Fruit fly (Drosophila melanogaster): Measurements from ENCODE around the gene Akh.

Akh gene

dm6 chr3L:4119636-4120357 lies 21.5 kb upstream of the Akh start (continued):
- TF ChIP-seq CG13287 (GFP tag; IDR thresholded peaks at IDR 0.05; ENCODE audit: partially characterized antibody) (no peak), CG6854 (GFP tag; optimal IDR thresholded peaks at IDR 0.05) (no peak), Hsf (GFP tag; optimal IDR thresholded peaks at IDR 0.05) (no peak), psq (GFP tag; optimal IDR thresholded peaks at IDR 0.05) (no peak), CG4360 (GFP tag; IDR thresholded peaks at IDR 0.05) (no peak), nom (GFP tag; optimal IDR thresholded peaks at IDR 0.05) (no peak), bbx (GFP tag; IDR thresholded peaks at IDR 0.05; ENCODE audit: partially characterized antibody) (no peak), crp (GFP tag; optimal IDR thresholded peaks at IDR 0.05) (no peak), CG8924 (tag; optimal IDR thresholded peaks at IDR 0.05) (no peak), fru (optimal IDR thresholded peaks at IDR 0.05) (no peak), cato (GFP tag; optimal IDR thresholded peaks at IDR 0.05; ENCODE audit: borderline replicate concordance) (no peak), CG12942 (GFP tag; optimal IDR thresholded peaks at IDR 0.05) (no peak), sob (GFP tag; IDR thresholded peaks at IDR 0.05) (no peak), tll (GFP tag; optimal IDR thresholded peaks at IDR 0.05) (no peak), Pdp1 (GFP tag; optimal IDR thresholded peaks at IDR 0.05) (no peak), CG30020 (tag; optimal IDR thresholded peaks at IDR 0.05) (no peak), Adf1 (GFP tag; IDR thresholded peaks at IDR 0.05) (no peak), CG6689 (GFP tag; IDR thresholded peaks at IDR 0.05) (0 out of 2 replicates have a peak, but pooled peaks have one; percentile 11), pfk (GFP tag; optimal IDR thresholded peaks at IDR 0.05) (peak; percentile 24), CG31388 (GFP tag; optimal IDR thresholded peaks at IDR 0.05) (no peak), HLH3B (GFP tag; IDR thresholded peaks at IDR 0.05) (no peak), CG17186 (GFP tag; optimal IDR thresholded peaks at IDR 0.05) (no peak), Vsx1 (GFP tag; optimal IDR thresholded peaks at IDR 0.05) (peak; percentile 67), CG8765 (GFP tag; IDR thresholded peaks at IDR 0.05) (no peak), grn (GFP tag; optimal IDR thresholded peaks at IDR 0.05) (peak; percentile 88), run (tag; optimal IDR thresholded peaks at IDR 0.05) (no peak), CG17568 (GFP tag; optimal IDR thresholded peaks at IDR 0.05) (no peak), onecut (GFP tag; IDR thresholded peaks at IDR 0.05) (no peak), CG6254 (GFP tag; optimal IDR thresholded peaks at IDR 0.05) (peak; percentile 23), Lpt (GFP tag; optimal IDR thresholded peaks at IDR 0.05) (peak; percentile 16), chinmo (GFP tag; IDR thresholded peaks at IDR 0.05; ENCODE audit: partially characterized antibody) (no peak), CG17359 (tag; optimal IDR thresholded peaks at IDR 0.05) (no peak), Rfx (GFP tag; IDR thresholded peaks at IDR 0.05) (no peak), CG8478 (optimal IDR thresholded peaks at IDR 0.05) (no peak), bsh (GFP tag; optimal IDR thresholded peaks at IDR 0.05) (peak in 1 of 2 experiments; percentile 3), Dref (GFP tag; IDR thresholded peaks at IDR 0.05) (no peak), nerfin-2 (GFP tag; IDR thresholded peaks at IDR 0.05; ENCODE audit: partially characterized antibody) (no peak), CG15011 (GFP tag; optimal IDR thresholded peaks at IDR 0.05) (no peak), CG6813 (GFP tag; optimal IDR thresholded peaks at IDR 0.05) (peak; percentile 23), Fer2 (tag; optimal IDR thresholded peaks at IDR 0.05) (no peak), CG18599 (GFP tag; optimal IDR thresholded peaks at IDR 0.05) (peak; percentile 12), CG5180 (GFP tag; optimal IDR thresholded peaks at IDR 0.05) (no peak), CG11696 (GFP tag; IDR thresholded peaks at IDR 0.05) (no peak), kni (GFP tag; optimal IDR thresholded peaks at IDR 0.05) (peak; percentile 95), Hmr (GFP tag; optimal IDR thresholded peaks at IDR 0.05) (peak; percentile 3), mld (GFP tag; IDR thresholded peaks at IDR 0.05; ENCODE audit: partially characterized antibody) (no peak), disco-r (GFP tag; optimal IDR thresholded peaks at IDR 0.05) (no peak), CG10431 (GFP tag; optimal IDR thresholded peaks at IDR 0.05) (no peak)

All from whole organism, embryonic.